Worm (Caenorhabditis elegans) whole organism, early embryonic: Measurements from ENCODE around the gene R09E10.6.

Experiments
- B0310.2 ChIP-seq: sonication (generic microtip); optimal IDR thresholded peaks from 2 replicates; lab custom pipeline; 2016; ENCODE audit warnings: mild to moderate bottlenecking, missing genetic modification characterization, missing compliant biosample characterization
- F13C5.2 ChIP-seq: sonication (generic microtip); optimal IDR thresholded peaks from 2 replicates; lab custom pipeline; 2017; ENCODE audit warnings: mild to moderate bottlenecking, missing genetic modification characterization, inconsistent platforms, missing compliant biosample characterization
- aly-1 ChIP-seq: sonication (generic microtip); optimal IDR thresholded peaks from 2 replicates; lab custom pipeline; 2016; ENCODE audit warnings: missing genetic modification characterization, missing compliant biosample characterization
- ama-1 ChIP-seq: fragments of 150-350 bp; optimal IDR thresholded peaks from 2 replicates; lab custom pipeline; 2014
- ceh-13 ChIP-seq: fragments of 200-800 bp; sonication (Bioruptor generic); optimal IDR thresholded peaks from 2 replicates; lab custom pipeline; 2018; ENCODE audit warnings: mild to moderate bottlenecking, missing genetic modification characterization, missing compliant biosample characterization
- ceh-36 ChIP-seq: sonication (generic microtip); optimal IDR thresholded peaks from 2 replicates; lab custom pipeline; 2016; ENCODE audit warnings: missing genetic modification characterization, inconsistent platforms, missing compliant biosample characterization
- ets-7 ChIP-seq: sonication (generic microtip); optimal IDR thresholded peaks from 2 replicates; lab custom pipeline; 2016; ENCODE audit warnings: missing genotype, missing genetic modification characterization, missing compliant biosample characterization
- flt-1 ChIP-seq: fragments of 200-800 bp; sonication (Bioruptor generic); IDR thresholded peaks from 2 replicates; pipeline ENCODE4 v1.3.6; 2022; ENCODE audit warnings: missing genetic modification characterization, missing compliant biosample characterization
- hmbx-1 ChIP-seq: sonication (generic microtip); optimal IDR thresholded peaks from 2 replicates; lab custom pipeline; 2016; ENCODE audit warnings: mild to moderate bottlenecking, missing genetic modification characterization, missing compliant biosample characterization
- hmg-4 ChIP-seq: fragments of 200-800 bp; sonication (Bioruptor generic); optimal IDR thresholded peaks from 2 replicates; lab custom pipeline; 2018; ENCODE audit warnings: mild to moderate bottlenecking, missing genetic modification characterization, missing compliant biosample characterization
- hnd-1 ChIP-seq: sonication (generic microtip); optimal IDR thresholded peaks from 2 replicates; lab custom pipeline; 2016; ENCODE audit warnings: missing genetic modification characterization, missing compliant biosample characterization
- pes-1 ChIP-seq: fragments of 200-800 bp; sonication (Bioruptor generic); IDR thresholded peaks from 2 replicates; pipeline ENCODE4 v1.3.6; 2022; ENCODE audit warnings: missing genetic modification reagents, missing genetic modification characterization, missing compliant biosample characterization
- scrt-1 ChIP-seq: fragments of 200-800 bp; sonication (Bioruptor generic); IDR thresholded peaks from 2 replicates; pipeline ENCODE4 v1.3.6; 2022; ENCODE audit warnings: missing genetic modification characterization, missing compliant biosample characterization
- sea-1 ChIP-seq: fragments of 200-800 bp; sonication (Bioruptor generic); conservative IDR thresholded peaks from 2 replicates; pipeline ENCODE4 v1.3.6; 2022; ENCODE audit warnings: missing genetic modification characterization, missing compliant biosample characterization
- tbx-11 ChIP-seq: fragments of 200-800 bp; sonication (Bioruptor generic); IDR thresholded peaks from 2 replicates; pipeline ENCODE4 v1.3.6; 2022; ENCODE audit warnings: missing genetic modification characterization, missing compliant biosample characterization
- tbx-37 ChIP-seq: fragments of 200-800 bp; sonication (Bioruptor generic); conservative IDR thresholded peaks from 2 replicates; pipeline ENCODE4 v1.3.6; 2022; ENCODE audit warnings: missing genetic modification reagents, missing genetic modification characterization, missing compliant biosample characterization
- tra-4 ChIP-seq: sonication (generic microtip); optimal IDR thresholded peaks from 2 replicates; lab custom pipeline; 2017; ENCODE audit warnings: missing genetic modification characterization, missing compliant biosample characterization

The R09E10.6 gene

DNA sequence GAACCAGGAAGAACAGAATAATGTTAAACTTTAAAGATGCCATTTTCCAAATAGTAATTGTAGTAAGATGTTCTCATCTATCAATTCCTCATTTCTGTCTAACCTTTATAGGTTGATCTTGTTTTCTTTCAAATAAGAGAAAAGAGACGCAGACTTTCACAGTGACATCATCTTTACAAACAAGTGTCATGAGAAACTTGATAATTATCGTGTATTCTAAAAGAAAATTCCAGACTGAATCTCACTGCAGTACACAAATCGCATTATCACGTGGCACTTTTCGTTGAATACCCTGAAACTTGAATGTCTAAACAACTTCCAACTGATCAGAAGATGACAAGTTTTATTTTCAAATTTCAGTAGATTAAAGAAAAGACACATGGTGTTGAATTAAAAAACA is 1.2 kb upstream of the R09E10.6 start, which contains the start of gene R09E10.13:
Gene R09E10.13, minus strand, starts transcription at position 61 of the 400 bp plus-strand sequence.
- no peak for TF ChIP-seq B0310.2
- TF ChIP-seq ceh-13 (GFP tag; lab: Kevin White, UChicago) = no peak
- TF ChIP-seq tra-4 (tag; lab: Kevin White, UChicago) = no peak
- no peak for TF ChIP-seq ceh-36 (tag; lab: Kevin White, UChicago)
- no peak for TF ChIP-seq hnd-1 (tag; lab: Kevin White, UChicago)
- TF ChIP-seq flt-1 = no peak
- TF ChIP-seq ets-7 = no peak
- TF ChIP-seq ama-1 (lab: Kevin White, UChicago) = no peak
- TF ChIP-seq hmbx-1 (tag; lab: Kevin White, UChicago) = no peak

DNA sequence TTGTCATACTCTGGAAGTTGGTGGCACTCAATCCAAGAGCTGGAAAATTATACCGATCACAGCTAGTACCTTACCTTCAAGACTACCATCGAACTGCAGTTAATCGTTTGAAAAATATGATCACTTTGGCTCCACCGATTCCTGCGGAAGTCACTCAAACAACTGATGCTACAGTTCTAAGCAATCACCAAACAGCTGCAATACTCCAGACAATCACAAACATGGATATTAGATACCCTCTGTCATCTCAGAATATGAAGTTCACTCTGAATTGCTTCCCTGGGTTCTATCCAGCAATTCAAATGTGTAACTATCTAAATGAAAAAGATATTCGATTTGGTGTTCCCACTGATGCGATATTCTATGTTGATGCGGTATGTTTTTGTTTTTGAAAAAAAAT is 5.4 kb downstream of the R09E10.6 start:
- no peak for TF ChIP-seq scrt-1 (GFP tag; lab: Robert Waterston, UW)
- TF ChIP-seq B0310.2 = no peak
- TF ChIP-seq flt-1 = no peak
- TF ChIP-seq tbx-11 = no peak
- TF ChIP-seq pes-1 = no peak
- TF ChIP-seq tbx-37 = no peak
- no peak for TF ChIP-seq ceh-13 (GFP tag; lab: Kevin White, UChicago)
- no peak for TF ChIP-seq ama-1 (lab: Kevin White, UChicago)
- TF ChIP-seq hmbx-1 (tag; lab: Kevin White, UChicago) = no peak
- TF ChIP-seq ceh-36 (tag; lab: Kevin White, UChicago) = no peak
- TF ChIP-seq hnd-1 (tag; lab: Kevin White, UChicago) = no peak
- TF ChIP-seq aly-1 (tag; lab: Kevin White, UChicago) = no peak
- no peak for TF ChIP-seq hmg-4 (GFP tag; lab: Kevin White, UChicago)
- no peak for TF ChIP-seq sea-1

DNA sequence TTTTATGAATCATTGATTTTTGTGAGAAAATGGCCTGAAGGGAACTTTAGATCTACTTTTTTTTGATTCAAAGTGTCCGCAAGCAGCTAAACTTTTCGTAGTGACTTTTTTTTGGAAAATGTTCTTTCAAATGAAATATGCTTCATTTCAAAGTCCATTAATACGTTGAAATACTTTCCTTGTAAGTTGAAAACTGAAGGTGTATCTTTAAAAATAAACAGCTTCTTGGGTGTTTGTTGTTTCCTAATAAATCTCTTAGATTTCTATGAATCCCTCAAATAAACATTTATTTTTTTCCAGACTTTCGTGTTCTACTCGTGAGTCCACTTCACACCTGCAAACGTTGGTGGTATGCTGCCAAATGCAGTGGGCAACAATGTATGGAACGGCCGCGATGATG is 7.3 kb downstream of the R09E10.6 start, which contains the start of gene ebax-1:
Gene ebax-1, plus strand, starts transcription at position 301 of the 400 bp plus-strand sequence.
- no peak for TF ChIP-seq pes-1
- TF ChIP-seq scrt-1 (GFP tag; lab: Robert Waterston, UW) = no peak
- no peak for TF ChIP-seq hnd-1 (tag; lab: Kevin White, UChicago)
- no peak for TF ChIP-seq hmbx-1 (tag; lab: Kevin White, UChicago)
- no peak for TF ChIP-seq tra-4 (tag; lab: Kevin White, UChicago)
- TF ChIP-seq ceh-36 (tag; lab: Kevin White, UChicago) = no peak
- no peak for TF ChIP-seq tbx-11
- TF ChIP-seq ceh-13 (GFP tag; lab: Kevin White, UChicago) = no peak
- no peak for TF ChIP-seq aly-1 (tag; lab: Kevin White, UChicago)
- TF ChIP-seq ets-7 = no peak
- TF ChIP-seq flt-1 = no peak

DNA sequence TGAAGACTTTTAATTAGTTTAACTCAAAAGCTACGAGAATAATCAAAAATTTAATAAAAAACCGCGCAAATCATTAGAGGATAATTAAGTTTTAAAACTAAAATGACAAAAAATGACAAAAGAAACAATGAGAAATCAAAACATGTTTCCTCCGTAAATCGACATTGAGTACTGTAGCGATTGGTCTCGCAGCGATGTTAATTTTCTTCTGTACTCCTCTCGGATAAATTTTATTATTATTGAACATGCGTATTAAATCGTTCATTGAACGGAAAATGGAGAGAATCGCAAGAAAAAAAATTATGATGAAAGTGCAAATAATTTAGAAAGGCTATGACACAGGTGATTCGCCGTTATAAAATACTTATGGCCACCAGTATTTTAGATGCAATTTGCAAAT is 8.6 kb downstream of the R09E10.6 start:
- TF ChIP-seq pes-1 (no peak), ets-7 (no peak), ama-1 (lab: Kevin White, UChicago) (no peak), scrt-1 (GFP tag; lab: Robert Waterston, UW) (no peak), hnd-1 (tag; lab: Kevin White, UChicago) (no peak), tbx-11 (no peak), sea-1 (no peak), ceh-13 (GFP tag; lab: Kevin White, UChicago) (no peak), hmg-4 (GFP tag; lab: Kevin White, UChicago) (no peak), B0310.2 (no peak), flt-1 (no peak), tbx-37 (no peak), hmbx-1 (tag; lab: Kevin White, UChicago) (no peak), F13C5.2 (no peak), tra-4 (tag; lab: Kevin White, UChicago) (no peak), ceh-36 (tag; lab: Kevin White, UChicago) (no peak)

DNA sequence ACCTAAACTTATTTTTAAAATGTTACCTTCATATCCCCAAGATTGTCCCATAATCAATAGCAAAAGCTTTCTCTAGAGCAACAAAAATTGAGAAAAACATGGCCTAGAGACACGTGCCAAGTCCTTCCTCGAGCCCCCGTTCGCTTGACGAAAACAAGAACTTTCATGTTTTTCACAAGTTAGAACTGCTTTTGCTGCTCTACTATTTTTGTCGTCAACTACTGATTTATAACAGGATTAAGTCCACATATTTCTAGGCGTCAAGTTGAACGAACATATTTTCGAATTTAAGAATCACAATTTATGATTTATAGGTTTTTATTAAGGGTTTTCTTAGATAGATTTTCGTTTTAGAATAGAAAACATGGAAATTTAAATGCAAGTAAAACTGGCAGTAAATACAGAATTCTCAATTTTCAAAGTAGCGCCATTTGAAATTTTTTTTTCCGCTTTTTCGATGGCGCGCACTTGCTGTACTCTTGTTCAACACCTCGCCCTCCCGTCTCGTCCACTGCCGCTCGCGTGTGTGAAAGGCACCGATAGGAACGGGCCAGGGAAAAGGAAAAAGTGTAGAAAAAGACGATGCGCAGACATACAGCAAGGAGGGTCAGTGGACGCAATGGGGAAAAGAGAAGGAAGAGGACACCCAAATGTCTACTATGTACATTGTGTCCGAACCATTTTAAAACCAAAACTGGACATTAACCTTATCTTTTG is 9.6 kb downstream of the R09E10.6 start, which contains the start of gene rad-51:
Gene rad-51, minus strand, starts transcription at position 51 of the 717 bp plus-strand sequence.
- TF ChIP-seq ama-1 (lab: Kevin White, UChicago) = no peak
- no peak for TF ChIP-seq flt-1
- no peak for TF ChIP-seq B0310.2
- no peak for TF ChIP-seq ets-7
- TF ChIP-seq hmg-4 (GFP tag; lab: Kevin White, UChicago) = peak; percentile 44
- peak; percentile 60 for TF ChIP-seq F13C5.2
- TF ChIP-seq sea-1 = no peak
- no peak for TF ChIP-seq scrt-1 (GFP tag; lab: Robert Waterston, UW)
- TF ChIP-seq hmbx-1 (tag; lab: Kevin White, UChicago) = no peak
- no peak for TF ChIP-seq tra-4 (tag; lab: Kevin White, UChicago)
- TF ChIP-seq pes-1 = no peak
- no peak for TF ChIP-seq tbx-11
- no peak for TF ChIP-seq ceh-13 (GFP tag; lab: Kevin White, UChicago)
- TF ChIP-seq ceh-36 (tag; lab: Kevin White, UChicago) = no peak
- no peak for TF ChIP-seq tbx-37
- peak; percentile 37 for TF ChIP-seq aly-1 (tag; lab: Kevin White, UChicago)
- TF ChIP-seq hnd-1 (tag; lab: Kevin White, UChicago) = no peak

DNA sequence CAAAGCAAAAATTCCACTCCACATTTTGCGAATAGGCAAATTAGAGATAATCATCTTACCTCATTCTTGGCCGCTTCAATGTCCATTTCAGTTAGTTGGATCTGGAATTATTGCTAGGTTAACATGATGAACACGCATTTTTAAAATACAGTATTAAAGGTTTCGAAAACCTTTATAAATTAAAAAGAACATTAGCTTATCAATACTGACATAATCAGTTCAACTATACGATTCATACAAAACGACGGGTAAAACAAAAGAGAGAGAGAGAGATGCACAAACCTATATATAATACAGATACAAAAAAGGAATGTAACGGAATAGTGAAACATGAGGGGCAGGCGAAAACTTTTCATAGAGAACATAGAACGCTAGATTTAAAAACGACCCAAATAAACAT is 12.4 kb downstream of the R09E10.6 start, which contains the start of gene thk-1:
Gene thk-1, minus strand, starts transcription at position 101 of the 400 bp plus-strand sequence.
- TF ChIP-seq ama-1 (lab: Kevin White, UChicago) (no peak), hmg-4 (GFP tag; lab: Kevin White, UChicago) (no peak), ets-7 (no peak), ceh-36 (tag; lab: Kevin White, UChicago) (no peak), aly-1 (tag; lab: Kevin White, UChicago) (no peak), ceh-13 (GFP tag; lab: Kevin White, UChicago) (no peak), F13C5.2 (no peak), tbx-37 (no peak)

DNA sequence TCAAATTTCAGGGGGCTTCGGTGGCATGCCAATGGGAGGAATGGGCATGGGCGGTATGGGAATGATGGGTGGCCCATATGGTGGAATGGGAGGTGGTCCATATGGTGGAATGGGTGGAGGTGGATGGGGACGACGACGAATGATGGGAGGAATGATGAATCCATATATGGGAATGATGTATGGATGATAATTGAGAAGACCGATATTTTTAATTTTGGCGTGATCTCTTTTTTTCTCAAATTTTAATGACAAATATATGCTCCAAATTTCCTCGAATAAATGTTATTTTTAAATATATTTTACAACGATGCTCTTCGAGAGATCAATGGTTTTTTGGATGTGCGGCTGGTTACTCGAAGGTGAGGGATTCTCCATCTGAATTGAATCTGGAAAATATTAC is 16.2 kb downstream of the R09E10.6 start, which contains the start of gene Y43C5A.4:
Gene Y43C5A.4, plus strand, starts transcription at position 301 of the 400 bp plus-strand sequence.
- no peak for TF ChIP-seq tra-4 (tag; lab: Kevin White, UChicago)
- no peak for TF ChIP-seq pes-1
- no peak for TF ChIP-seq tbx-37
- TF ChIP-seq sea-1 = no peak
- no peak for TF ChIP-seq hmg-4 (GFP tag; lab: Kevin White, UChicago)
- TF ChIP-seq aly-1 (tag; lab: Kevin White, UChicago) = no peak
- no peak for TF ChIP-seq ama-1 (lab: Kevin White, UChicago)
- no peak for TF ChIP-seq ceh-36 (tag; lab: Kevin White, UChicago)
- TF ChIP-seq hnd-1 (tag; lab: Kevin White, UChicago) = no peak
